Worm (Caenorhabditis elegans): ENCODE data around the gene C50B6.3.

ce11 chrV:13352415-13352814, 39.0 kb downstream of the C50B6.3 start:
- TF ChIP-seq med-1 (GFP tag; optimal IDR thresholded peaks at IDR 0.05; ENCODE audit: insufficient read depth) (no peak), ztf-23 (GFP tag; IDR thresholded peaks at IDR 0.05) (no peak), tab-1 (GFP tag; IDR thresholded peaks at IDR 0.05) (no peak), ztf-29 (GFP tag; IDR thresholded peaks at IDR 0.05) (no peak), flt-1 (GFP tag; IDR thresholded peaks at IDR 0.05) (no peak)

All from whole organism, midembryonic.